Fruit fly (Drosophila melanogaster) whole organism, embryonic: Measurements from ENCODE around the gene Vha16-3.

Experiments used
- Ada2b ChIP-seq: fragments of 200-800 bp; sonication (Bioruptor generic); IDR thresholded peaks from 2 replicates; pipeline ENCODE4 v1.3.6; 2022; ENCODE audit warnings: missing biosample characterization, missing genetic modification characterization
- Bgb ChIP-seq: fragments of 200-800 bp; sonication (Bioruptor generic); IDR thresholded peaks from 2 replicates; pipeline ENCODE4 v1.3.6; 2022; ENCODE audit warnings: missing biosample characterization, missing genetic modification characterization; ENCODE audit not compliant: partially characterized antibody
- CG1024 ChIP-seq: fragments of 200-800 bp; sonication (Bioruptor generic); IDR thresholded peaks from 2 replicates; pipeline ENCODE4 v1.3.6; 2022; ENCODE audit warnings: missing biosample characterization, missing genetic modification characterization
- CG10959 ChIP-seq: fragments of 200-800 bp; sonication (Bioruptor generic); IDR thresholded peaks from 2 replicates; pipeline ENCODE4 v1.3.6; 2022; ENCODE audit warnings: missing biosample characterization, missing genetic modification characterization
- CG10979 ChIP-seq: fragments of 200-800 bp; sonication (Bioruptor generic); optimal IDR thresholded peaks from 2 replicates; lab custom pipeline; 2018; ENCODE audit warnings: missing biosample characterization, mild to moderate bottlenecking, missing genetic modification characterization, moderate library complexity
- CG11504 ChIP-seq: fragments of 200-800 bp; sonication (Bioruptor generic); optimal IDR thresholded peaks from 3 replicates; lab custom pipeline; 2019; ENCODE audit warnings: missing biosample characterization, mild to moderate bottlenecking, missing genetic modification characterization, moderate library complexity
- CG14014 ChIP-seq: fragments of 200-800 bp; sonication (Bioruptor generic); IDR thresholded peaks from 2 replicates; pipeline ENCODE4 v1.3.6; 2022; ENCODE audit warnings: missing biosample characterization, missing genetic modification characterization
- CG14860 ChIP-seq: fragments of 200-800 bp; sonication (Bioruptor generic); IDR thresholded peaks from 3 replicates; pipeline ENCODE4 v1.3.6; 2022; ENCODE audit warnings: missing biosample characterization, missing genetic modification characterization; ENCODE audit not compliant: partially characterized antibody
- CG15011 ChIP-seq: fragments of 200-800 bp; sonication (Bioruptor generic); optimal IDR thresholded peaks from 3 replicates; lab custom pipeline; 2018; ENCODE audit warnings: missing biosample characterization, mild to moderate bottlenecking, missing genetic modification characterization
- CG15696 ChIP-seq: fragments of 200-800 bp; sonication (Bioruptor generic); optimal IDR thresholded peaks from 2 replicates; lab custom pipeline; 2019; ENCODE audit warnings: missing biosample characterization, mild to moderate bottlenecking, missing genetic modification characterization, moderate library complexity
- CG18262 ChIP-seq: fragments of 200-800 bp; optimal IDR thresholded peaks from 3 replicates; lab custom pipeline; 2019; ENCODE audit warnings: missing biosample characterization, mild to moderate bottlenecking, missing genetic modification characterization, moderate library complexity
- CG2712 ChIP-seq: fragments of 200-800 bp; optimal IDR thresholded peaks from 3 replicates; lab custom pipeline; 2019; ENCODE audit warnings: missing biosample characterization, mild to moderate bottlenecking, missing genetic modification characterization, moderate library complexity
- CG30403 ChIP-seq: fragments of 200-800 bp; sonication (Bioruptor generic); optimal IDR thresholded peaks from 3 replicates; lab custom pipeline; 2016; ENCODE audit warnings: missing biosample characterization, missing genetic modification characterization
- CG31224 ChIP-seq: fragments of 200-800 bp; sonication (Bioruptor generic); IDR thresholded peaks from 2 replicates; pipeline ENCODE4 v1.3.6; 2022; ENCODE audit warnings: missing biosample characterization, missing genetic modification characterization
- CG31441 ChIP-seq: fragments of 200-800 bp; sonication (Bioruptor generic); IDR thresholded peaks from 2 replicates; pipeline ENCODE4 v1.3.6; 2022; ENCODE audit warnings: missing biosample characterization, missing genetic modification characterization
- CG32532 ChIP-seq: fragments of 200-800 bp; sonication (Bioruptor generic); IDR thresholded peaks from 2 replicates; pipeline ENCODE4 v1.3.6; 2022; ENCODE audit warnings: missing biosample characterization, missing genetic modification characterization
- CG3281 ChIP-seq: fragments of 200-800 bp; sonication (Bioruptor generic); optimal IDR thresholded peaks from 3 replicates; lab custom pipeline; 2017; ENCODE audit warnings: missing biosample characterization, mild to moderate bottlenecking, missing genetic modification characterization
- CG4424 ChIP-seq: fragments of 200-800 bp; sonication (Bioruptor generic); optimal IDR thresholded peaks from 3 replicates; lab custom pipeline; 2016; ENCODE audit warnings: missing biosample characterization, missing genetic modification characterization
- CG4707 ChIP-seq: fragments of 200-800 bp; sonication (Bioruptor generic); optimal IDR thresholded peaks from 2 replicates; lab custom pipeline; 2018; ENCODE audit warnings: missing biosample characterization, mild to moderate bottlenecking, missing genetic modification characterization, moderate library complexity
- CG6254 ChIP-seq: fragments of 200-800 bp; sonication (Bioruptor generic); optimal IDR thresholded peaks from 3 replicates; lab custom pipeline; 2017; ENCODE audit warnings: mild to moderate bottlenecking, missing biosample characterization, missing genetic modification reagents, missing genetic modification characterization
- CG6689 ChIP-seq: fragments of 200-800 bp; sonication (Bioruptor generic); IDR thresholded peaks from 2 replicates; pipeline ENCODE4 v1.3.6; 2022; ENCODE audit warnings: missing biosample characterization, missing genetic modification characterization
- CG9437 ChIP-seq: fragments of 200-800 bp; sonication (Bioruptor generic); optimal IDR thresholded peaks from 2 replicates; lab custom pipeline; 2018; ENCODE audit warnings: missing biosample characterization, mild to moderate bottlenecking, missing genetic modification characterization
- ERR ChIP-seq: fragments of 200-800 bp; sonication (Bioruptor generic); optimal IDR thresholded peaks from 2 replicates; lab custom pipeline; 2016; ENCODE audit warnings: missing biosample characterization, missing genetic modification characterization
- Eip74EF ChIP-seq, 2 experiments: fragments of 200-800 bp in 1 of 2; fragments of >200 bp in 1 of 2; sonication (Bioruptor generic) in 1 of 2; optimal IDR thresholded peaks; 2 replicates each; lab custom pipeline; 2017 to 2019; ENCODE audit warnings: missing biosample characterization in 2 of 2, missing genetic modification characterization in 2 of 2, mild to moderate bottlenecking in 1 of 2, moderate library complexity in 1 of 2
- H15 ChIP-seq: fragments of 200-800 bp; sonication (Bioruptor generic); IDR thresholded peaks from 3 replicates; pipeline ENCODE4 v1.3.6; 2022; ENCODE audit warnings: missing biosample characterization, missing genetic modification characterization
- PHDP ChIP-seq: fragments of 200-800 bp; sonication (Bioruptor generic); optimal IDR thresholded peaks from 3 replicates; lab custom pipeline; 2018; ENCODE audit warnings: missing biosample characterization, mild to moderate bottlenecking, missing genetic modification characterization, moderate library complexity
- Poxn ChIP-seq: fragments of 200-800 bp; sonication (Bioruptor generic); IDR thresholded peaks from 2 replicates; pipeline ENCODE4 v1.3.6; 2022; ENCODE audit warnings: missing biosample characterization, missing genetic modification characterization
- Ptx1 ChIP-seq: fragments of 200-800 bp; sonication (Bioruptor generic); IDR thresholded peaks from 2 replicates; pipeline ENCODE4 v1.3.6; 2022; ENCODE audit warnings: missing biosample characterization, missing genetic modification characterization
- Xrp1 ChIP-seq: fragments of 200-800 bp; sonication (Bioruptor generic); IDR thresholded peaks from 2 replicates; pipeline ENCODE4 v1.3.6; 2022; ENCODE audit warnings: missing biosample characterization, missing genetic modification characterization
- ara ChIP-seq: fragments of 200-800 bp; sonication (Bioruptor generic); IDR thresholded peaks from 2 replicates; pipeline ENCODE4 v1.3.6; 2022; ENCODE audit warnings: missing biosample characterization, missing genetic modification characterization
- bsh ChIP-seq, 2 experiments: fragments of 200-800 bp; sonication (Bioruptor generic); optimal IDR thresholded peaks; 2 replicates each; lab custom pipeline; 2017 to 2018; ENCODE audit warnings: mild to moderate bottlenecking in 2 of 2, missing biosample characterization in 2 of 2, missing genetic modification characterization in 2 of 2, moderate library complexity in 1 of 2
- chif ChIP-seq, 2 experiments: fragments of 200-800 bp; sonication (Bioruptor generic); optimal IDR thresholded peaks; 3 replicates each; lab custom pipeline; 2016; ENCODE audit warnings: missing biosample characterization in 2 of 2, missing genetic modification characterization in 2 of 2
- dati ChIP-seq: fragments of 200-800 bp; sonication (Bioruptor generic); IDR thresholded peaks from 2 replicates; pipeline ENCODE4 v1.3.6; 2022; ENCODE audit warnings: missing biosample characterization, missing genetic modification characterization
- ems ChIP-seq: fragments of 200-800 bp; sonication (Bioruptor generic); optimal IDR thresholded peaks from 3 replicates; lab custom pipeline; 2016; ENCODE audit warnings: missing biosample characterization, missing genetic modification characterization
- esg ChIP-seq: fragments of 200-800 bp; sonication (Bioruptor generic); conservative IDR thresholded peaks from 2 replicates; pipeline ENCODE4 v1.3.6; 2022; ENCODE audit warnings: missing biosample characterization, missing genetic modification characterization
- gcm ChIP-seq: fragments of 200-800 bp; sonication (Bioruptor generic); optimal IDR thresholded peaks from 2 replicates; lab custom pipeline; 2019; ENCODE audit warnings: missing biosample characterization, mild to moderate bottlenecking, missing genetic modification characterization, moderate library complexity
- gem ChIP-seq: fragments of 200-800 bp; sonication (Bioruptor generic); optimal IDR thresholded peaks from 2 replicates; lab custom pipeline; 2019; ENCODE audit warnings: missing biosample characterization, mild to moderate bottlenecking, missing genetic modification characterization, moderate library complexity
- grn ChIP-seq: fragments of 200-800 bp; sonication (Bioruptor generic); optimal IDR thresholded peaks from 3 replicates; lab custom pipeline; 2017; ENCODE audit warnings: missing biosample characterization, missing genetic modification characterization
- kah ChIP-seq: fragments of 200-800 bp; sonication (Bioruptor generic); optimal IDR thresholded peaks from 2 replicates; lab custom pipeline; 2018; ENCODE audit warnings: missing biosample characterization, mild to moderate bottlenecking, missing genetic modification characterization
- lola ChIP-seq, 3 experiments: fragments of >200 bp in 2 of 3; fragments of 200-800 bp in 1 of 3; sonication (Bioruptor generic) in 1 of 3; optimal IDR thresholded peaks; 2 replicates each; lab custom pipeline; 2017 to 2019; ENCODE audit warnings: missing biosample characterization in 3 of 3, missing genetic modification characterization in 3 of 3, mild to moderate bottlenecking in 1 of 3, moderate library complexity in 1 of 3
- lov ChIP-seq, 2 experiments: fragments of 200-800 bp in 1 of 2; fragments of >200 bp in 1 of 2; sonication (Bioruptor generic) in 1 of 2; IDR thresholded peaks in 1 of 2; optimal IDR thresholded peaks in 1 of 2; 2 replicates in 1 of 2; 3 replicates in 1 of 2; pipeline versions ENCODE4 v1.3.6 to Lab custom; 2017 to 2022; ENCODE audit warnings: missing biosample characterization in 1 of 2, missing genetic modification characterization in 1 of 2
- nau ChIP-seq: fragments of 200-800 bp; sonication (Bioruptor generic); optimal IDR thresholded peaks from 3 replicates; lab custom pipeline; 2017; ENCODE audit warnings: missing biosample characterization, mild to moderate bottlenecking, missing genetic modification characterization, missing genetic modification reagents
- nmo ChIP-seq: fragments of 200-800 bp; sonication (Bioruptor generic); optimal IDR thresholded peaks from 2 replicates; lab custom pipeline; 2018; ENCODE audit warnings: missing biosample characterization, mild to moderate bottlenecking, missing genetic modification characterization, moderate library complexity
- onecut ChIP-seq: fragments of 200-800 bp; sonication (Bioruptor generic); IDR thresholded peaks from 2 replicates; pipeline ENCODE4 v1.3.6; 2022; ENCODE audit warnings: missing biosample characterization, missing genetic modification characterization
- rib ChIP-seq: fragments of 200-800 bp; sonication (Bioruptor generic); IDR thresholded peaks from 2 replicates; pipeline ENCODE4 v1.3.6; 2022; ENCODE audit warnings: missing biosample characterization, missing genetic modification characterization
- schlank ChIP-seq: fragments of 200-800 bp; sonication (Bioruptor generic); optimal IDR thresholded peaks from 2 replicates; lab custom pipeline; 2018; ENCODE audit warnings: missing biosample characterization, mild to moderate bottlenecking, missing genetic modification characterization
- tll ChIP-seq, 2 experiments: fragments of 200-800 bp in 1 of 2; fragments of >200 bp in 1 of 2; sonication (Bioruptor generic) in 1 of 2; optimal IDR thresholded peaks; 2 replicates each; lab custom pipeline; 2017 to 2019; ENCODE audit warnings: missing biosample characterization in 2 of 2, missing genetic modification characterization in 2 of 2, mild to moderate bottlenecking in 1 of 2, moderate library complexity in 1 of 2
- usp ChIP-seq: fragments of >200 bp; optimal IDR thresholded peaks from 2 replicates; lab custom pipeline; 2017; ENCODE audit warnings: missing biosample characterization, missing genetic modification characterization
- vnd ChIP-seq: fragments of 200-800 bp; sonication (Bioruptor generic); IDR thresholded peaks from 3 replicates; pipeline ENCODE4 v1.3.6; 2022; ENCODE audit warnings: missing biosample characterization, missing genetic modification characterization; ENCODE audit not compliant: partially characterized antibody

Gene Vha16-3

dm6 chr3L:11433151-11433550, 39.9 kb upstream of the Vha16-3 start (continued):
- TF ChIP-seq Poxn (no peak), CG9437 (GFP tag; lab: Kevin White, UChicago) (no peak), CG3281 (GFP tag; lab: Kevin White, UChicago) (no peak), PHDP (tag; lab: Kevin White, UChicago) (no peak), chif (GFP tag; optimal IDR thresholded peaks at IDR 0.05; lab: Kevin White, UChicago) (no peak), CG10979 (tag; lab: Kevin White, UChicago) (peak; percentile 13), ERR (GFP tag; lab: Kevin White, UChicago) (no peak), lov (optimal IDR thresholded peaks at IDR 0.05; lab: Kevin White, UChicago) (no peak), lov (GFP tag; IDR thresholded peaks at IDR 0.05; lab: Robert Waterston, UW) (0 out of 3 replicates have a peak, but pooled peaks have one; percentile 17), CG4424 (GFP tag; lab: Kevin White, UChicago) (no peak), bsh (GFP tag; optimal IDR thresholded peaks at IDR 0.05; lab: Kevin White, UChicago) (peak in 1 of 2 experiments; percentile 8), CG18262 (tag; lab: Kevin White, UChicago) (peak; percentile 22), onecut (GFP tag; lab: Robert Waterston, UW) (no peak), gcm (GFP tag; lab: Kevin White, UChicago) (no peak), schlank (tag; lab: Kevin White, UChicago) (no peak), CG31441 (GFP tag; lab: Robert Waterston, UW) (no peak), CG32532 (GFP tag; lab: Robert Waterston, UW) (no peak), CG10959 (GFP tag; lab: Robert Waterston, UW) (peak; percentile 61), Bgb (GFP tag; lab: Robert Waterston, UW) (no peak), grn (no peak), Ptx1 (GFP tag; lab: Robert Waterston, UW) (0 out of 2 replicates have a peak, but pooled peaks have one; percentile 42), CG15011 (GFP tag; lab: Kevin White, UChicago) (no peak), usp (GFP tag; lab: Kevin White, UChicago) (no peak), rib (GFP tag; lab: Robert Waterston, UW) (no peak), nmo (peak; percentile 16), CG11504 (peak; percentile 24), vnd (GFP tag; lab: Robert Waterston, UW) (no peak), CG30403 (GFP tag; lab: Kevin White, UChicago) (peak; percentile 20), ems (GFP tag; lab: Kevin White, UChicago) (no peak), kah (no peak), tll (GFP tag; optimal IDR thresholded peaks at IDR 0.05; lab: Kevin White, UChicago) (no peak), nau (GFP tag; lab: Kevin White, UChicago) (no peak), CG14860 (no peak), CG14014 (GFP tag; lab: Robert Waterston, UW) (no peak), CG6689 (GFP tag; lab: Robert Waterston, UW) (peak; percentile 28; the same call in 1 of the 2 replicates), ara (peak; percentile 45; the same call in 1 of the 2 replicates), lola (GFP tag; optimal IDR thresholded peaks at IDR 0.05; lab: Kevin White, UChicago) (peak in 1 of 3 experiments; percentile 10), CG4707 (GFP tag; lab: Kevin White, UChicago) (no peak), dati (GFP tag; lab: Robert Waterston, UW) (no peak), CG6254 (GFP tag; lab: Kevin White, UChicago) (no peak), CG15696 (tag; lab: Kevin White, UChicago) (peak; percentile 18), H15 (GFP tag; lab: Robert Waterston, UW) (peak; percentile 44; the same call in 1 of the 3 replicates), CG1024 (GFP tag; lab: Robert Waterston, UW) (no peak; the same call in 1 of the 2 replicates), Xrp1 (GFP tag; lab: Robert Waterston, UW) (peak; percentile 70), Ada2b (GFP tag; lab: Robert Waterston, UW) (peak; percentile 45; the same call in 1 of the 2 replicates), CG2712 (peak; percentile 28), esg (GFP tag; lab: Robert Waterston, UW) (no peak), gem (tag; lab: Kevin White, UChicago) (peak; percentile 37), Eip74EF (GFP tag; optimal IDR thresholded peaks at IDR 0.05; lab: Kevin White, UChicago) (no peak), CG31224 (GFP tag; lab: Robert Waterston, UW) (no peak)
